Worm (Caenorhabditis elegans) whole organism, midembryonic: ENCODE data around the gene srj-57.

Experiments used
- T22C8.4 ChIP-seq: fragments of 200-800 bp; sonication (Bioruptor generic); IDR thresholded peaks from 2 replicates; pipeline ENCODE4 v1.3.6; 2022; ENCODE audit warnings: missing genetic modification characterization, missing compliant biosample characterization
- cog-1 ChIP-seq: sonication (generic microtip); optimal IDR thresholded peaks from 2 replicates; lab custom pipeline; 2016; ENCODE audit warnings: missing genetic modification characterization, missing compliant biosample characterization
- flt-1 ChIP-seq: fragments of 200-800 bp; sonication (Bioruptor generic); IDR thresholded peaks from 2 replicates; pipeline ENCODE4 v1.3.6; 2022; ENCODE audit warnings: missing genetic modification characterization, missing compliant biosample characterization
- klf-2 ChIP-seq: fragments of 200-800 bp; sonication (Bioruptor generic); conservative IDR thresholded peaks from 2 replicates; pipeline ENCODE4 v1.3.6; 2022; ENCODE audit warnings: missing genetic modification reagents, missing genetic modification characterization, missing compliant biosample characterization
- med-1 ChIP-seq: sonication (generic microtip); optimal IDR thresholded peaks from 2 replicates; lab custom pipeline; 2017; ENCODE audit warnings: missing genetic modification characterization, mild to moderate bottlenecking, missing compliant biosample characterization, antibody characterized with exemption, missing genetic modification reagents; ENCODE audit not compliant: insufficient read depth
- ref-1 ChIP-seq: fragments of 200-800 bp; sonication (Bioruptor generic); conservative IDR thresholded peaks from 2 replicates; pipeline ENCODE4 v1.3.6; 2022; ENCODE audit warnings: missing genetic modification reagents, missing genetic modification characterization, missing compliant biosample characterization
- tab-1 ChIP-seq: fragments of 200-800 bp; sonication (Bioruptor generic); IDR thresholded peaks from 2 replicates; pipeline ENCODE4 v1.3.6; 2022; ENCODE audit warnings: missing genetic modification characterization, missing compliant biosample characterization
- ztf-23 ChIP-seq: fragments of 200-800 bp; sonication (Bioruptor generic); IDR thresholded peaks from 2 replicates; pipeline ENCODE4 v1.3.6; 2022; ENCODE audit warnings: missing genetic modification reagents, missing genetic modification characterization, missing compliant biosample characterization
- ztf-29 ChIP-seq: fragments of 200-800 bp; sonication (Bioruptor generic); IDR thresholded peaks from 2 replicates; pipeline ENCODE4 v1.3.6; 2022; ENCODE audit warnings: missing genetic modification reagents, missing genetic modification characterization, missing compliant biosample characterization

ce11 chrV:2871754-2872504 is 16.6 kb upstream of the srj-57 start:
- TF ChIP-seq T22C8.4 (GFP tag; lab: Robert Waterston, UW) (no peak), med-1 (GFP tag; lab: Kevin White, UChicago) (no peak), ztf-29 (no peak), ztf-23 (GFP tag; lab: Robert Waterston, UW) (no peak), ref-1 (GFP tag; lab: Robert Waterston, UW) (no peak), tab-1 (no peak), flt-1 (GFP tag; lab: Robert Waterston, UW) (no peak), cog-1 (no peak), klf-2 (GFP tag; lab: Robert Waterston, UW) (no peak)
